Worm (Caenorhabditis elegans): Measurements from ENCODE around the gene C17C3.5.

The C17C3.5 gene

DNA sequence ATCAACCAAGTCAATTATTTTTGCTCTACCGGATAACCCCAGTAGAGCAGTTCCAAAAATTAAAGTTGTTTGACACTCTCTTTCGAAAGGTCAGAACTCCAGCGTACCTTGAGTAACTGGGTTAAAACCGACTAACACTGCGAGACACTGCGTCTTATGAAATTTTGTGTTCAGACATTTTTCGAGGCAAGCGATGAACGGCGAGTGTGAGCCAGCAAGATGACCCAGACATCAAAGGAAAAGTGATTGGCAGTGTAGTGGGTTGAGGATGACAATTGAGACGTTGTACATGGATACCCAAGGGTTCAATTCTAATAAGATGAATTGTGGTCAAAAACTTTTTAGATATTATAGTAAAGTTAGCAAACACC, 7.5 kb upstream of the C17C3.5 start (continued):
- no peak for TF ChIP-seq zag-1 (tag; optimal IDR thresholded peaks at IDR 0.05)

ce11 chrII:5544764-5545163, 6.9 kb upstream of the C17C3.5 start, which contains the start of gene ins-13:
Gene ins-13 (minus strand): TSS chrII:5544864.
- no peak for TF ChIP-seq unc-130 (tag; optimal IDR thresholded peaks at IDR 0.05)
- no peak for TF ChIP-seq lin-35 (GFP tag; optimal IDR thresholded peaks at IDR 0.05)

ce11 chrII:5547442-5547894, 4.1 kb upstream of the C17C3.5 start, which contains the start of gene acdh-2:
Gene acdh-2 (minus strand): TSS chrII:5547492.
- TF ChIP-seq ceh-63 (GFP tag; optimal IDR thresholded peaks at IDR 0.05), result no peak
- no peak for TF ChIP-seq ztf-4 (tag; optimal IDR thresholded peaks at IDR 0.05)
- no peak for TF ChIP-seq ceh-88 (GFP tag; IDR thresholded peaks at IDR 0.05)
- TF ChIP-seq unc-62 (GFP tag; optimal IDR thresholded peaks at IDR 0.05), result no peak
- TF ChIP-seq snu-23 (GFP tag; optimal IDR thresholded peaks at IDR 0.05), result peak; percentile 22
- peak; percentile 51 for TF ChIP-seq nhr-71 (tag; optimal IDR thresholded peaks at IDR 0.05)
- TF ChIP-seq mep-1 (tag; optimal IDR thresholded peaks at IDR 0.05), result no peak

DNA sequence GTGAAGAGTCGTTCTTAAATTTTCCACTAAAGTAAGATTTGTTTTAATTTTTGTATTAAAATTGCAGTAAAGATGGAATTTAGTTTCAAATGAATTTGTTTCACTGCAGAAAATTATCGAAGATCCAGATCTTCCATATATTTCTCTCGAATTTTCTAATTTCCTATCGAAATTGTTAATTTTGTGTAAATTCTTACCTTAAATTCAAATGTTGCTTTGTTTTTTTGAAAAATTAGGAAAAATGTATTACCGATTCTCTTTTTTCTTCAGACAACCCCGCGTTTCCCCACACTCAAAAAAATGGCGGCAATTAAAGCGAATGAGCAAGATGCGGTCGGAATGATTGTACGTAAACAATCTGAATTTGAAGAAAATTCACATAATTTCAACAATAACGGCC, 1.9 kb upstream of the C17C3.5 start, which contains the start of gene C17C3.6:
Gene C17C3.6, plus strand, starts transcription at position 301 of the 400 bp plus-strand sequence.
- no peak for TF ChIP-seq nhr-84 (tag; optimal IDR thresholded peaks at IDR 0.05)
- TF ChIP-seq dsc-1 (tag; optimal IDR thresholded peaks at IDR 0.05), result no peak
- no peak for TF ChIP-seq tbx-2 (tag; optimal IDR thresholded peaks at IDR 0.05)
- TF ChIP-seq C34B4.2 (tag; optimal IDR thresholded peaks at IDR 0.05), result no peak
- TF ChIP-seq dpl-1 (GFP tag; optimal IDR thresholded peaks at IDR 0.05), result no peak
- no peak for TF ChIP-seq snu-23 (GFP tag; optimal IDR thresholded peaks at IDR 0.05)
- no peak for TF ChIP-seq hlh-4 (tag; optimal IDR thresholded peaks at IDR 0.05)
- TF ChIP-seq sox-4 (tag; optimal IDR thresholded peaks at IDR 0.05), result no peak
- no peak for TF ChIP-seq C04F5.9 (tag; optimal IDR thresholded peaks at IDR 0.05)
- no peak for TF ChIP-seq mab-9 (GFP tag; IDR thresholded peaks at IDR 0.05)
- TF ChIP-seq rnt-1 (tag; optimal IDR thresholded peaks at IDR 0.05), result no peak
- no peak for TF ChIP-seq vab-15 (tag; optimal IDR thresholded peaks at IDR 0.05)
- TF ChIP-seq zip-4 (GFP tag; optimal IDR thresholded peaks at IDR 0.05), result no peak
- TF ChIP-seq snpc-4 (tag; optimal IDR thresholded peaks at IDR 0.05), result no peak

- no peak for TF ChIP-seq C04F5.9 (tag; optimal IDR thresholded peaks at IDR 0.05)
- peak; percentile 31 for TF ChIP-seq pqm-1 (tag; optimal IDR thresholded peaks at IDR 0.05)
- TF ChIP-seq snpc-4 (tag; optimal IDR thresholded peaks at IDR 0.05), result no peak
- no peak for TF ChIP-seq dsc-1 (tag; optimal IDR thresholded peaks at IDR 0.05)
- no peak for TF ChIP-seq mab-9 (GFP tag; IDR thresholded peaks at IDR 0.05)
- TF ChIP-seq C34B4.2 (tag; optimal IDR thresholded peaks at IDR 0.05), result no peak
- no peak for TF ChIP-seq mef-2 (tag; optimal IDR thresholded peaks at IDR 0.05)
- TF ChIP-seq skn-1 (tag; optimal IDR thresholded peaks at IDR 0.05), result no peak
- TF ChIP-seq unc-130 (tag; optimal IDR thresholded peaks at IDR 0.05), result no peak
- TF ChIP-seq lin-35 (GFP tag; optimal IDR thresholded peaks at IDR 0.05), result peak in 1 of 2 experiments; percentile 30
- no peak for TF ChIP-seq tbx-2 (tag; optimal IDR thresholded peaks at IDR 0.05)
- no peak for TF ChIP-seq efl-3 (GFP tag; optimal IDR thresholded peaks at IDR 0.05)
- TF ChIP-seq fkh-8 (tag; optimal IDR thresholded peaks at IDR 0.05), result no peak
- TF ChIP-seq unc-30 (tag; optimal IDR thresholded peaks at IDR 0.05), result no peak
- peak; percentile 18 for TF ChIP-seq nhr-71 (tag; optimal IDR thresholded peaks at IDR 0.05)
- peak; percentile 4 for TF ChIP-seq nhr-20 (tag; optimal IDR thresholded peaks at IDR 0.05)
- TF ChIP-seq lir-3 (tag; optimal IDR thresholded peaks at IDR 0.05; ENCODE audit: poor library complexity), result no peak
- no peak for TF ChIP-seq fkh-4 (tag; optimal IDR thresholded peaks at IDR 0.05; ENCODE audit: borderline replicate concordance)
- TF ChIP-seq nhr-28 (tag; optimal IDR thresholded peaks at IDR 0.05), result no peak
- no peak for TF ChIP-seq elt-3 (tag; optimal IDR thresholded peaks at IDR 0.05)
- TF ChIP-seq lin-39 (tag; optimal IDR thresholded peaks at IDR 0.05), result no peak
- no peak for TF ChIP-seq sup-37 (GFP tag; optimal IDR thresholded peaks at IDR 0.05)
- TF ChIP-seq ets-5 (GFP tag; IDR thresholded peaks at IDR 0.05), result no peak
- TF ChIP-seq elt-2 (tag; optimal IDR thresholded peaks at IDR 0.05), result peak; percentile 98
- no peak for TF ChIP-seq vab-15 (tag; optimal IDR thresholded peaks at IDR 0.05)
- TF ChIP-seq xbp-1 (tag; optimal IDR thresholded peaks at IDR 0.05), result no peak
- TF ChIP-seq nhr-90 (tag; optimal IDR thresholded peaks at IDR 0.05; ENCODE audit: poor library complexity), result peak; percentile 10
Observed at ce11 chrII:5553531-5553930, 1.9 kb downstream of the C17C3.5 start.

All from whole organism, L1 larva.